Fruit fly (Drosophila melanogaster): ENCODE measurements around the gene smg.

Gene smg

dm6 chr3L:9027122-9027696 is 29.4 kb upstream of the smg start:
- TF ChIP-seq CG8478 (optimal IDR thresholded peaks at IDR 0.05) (no peak), CTCF (optimal IDR thresholded peaks at IDR 0.05) (no peak)

DNA sequence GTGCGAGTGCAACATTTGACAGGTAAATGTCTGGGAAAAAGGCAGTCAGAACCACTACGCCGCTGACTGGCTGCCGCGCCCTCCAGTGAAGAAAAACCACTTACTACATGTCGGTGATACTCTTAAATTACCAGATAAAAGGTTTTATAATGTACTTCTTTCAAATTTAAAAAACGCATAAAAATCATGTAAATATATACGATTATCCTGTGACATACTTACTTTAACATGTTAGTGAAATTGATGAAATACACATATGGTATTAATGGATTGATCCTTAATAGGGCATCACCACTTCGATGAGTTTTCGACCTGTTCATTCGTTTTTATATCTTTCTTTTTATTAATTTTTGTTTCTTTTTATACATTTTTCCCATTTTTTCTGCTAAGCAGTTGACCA is 28.8 kb upstream of the smg start:
- TF ChIP-seq CG8478 (optimal IDR thresholded peaks at IDR 0.05) (no peak), CTCF (optimal IDR thresholded peaks at IDR 0.05) (no peak)

DNA sequence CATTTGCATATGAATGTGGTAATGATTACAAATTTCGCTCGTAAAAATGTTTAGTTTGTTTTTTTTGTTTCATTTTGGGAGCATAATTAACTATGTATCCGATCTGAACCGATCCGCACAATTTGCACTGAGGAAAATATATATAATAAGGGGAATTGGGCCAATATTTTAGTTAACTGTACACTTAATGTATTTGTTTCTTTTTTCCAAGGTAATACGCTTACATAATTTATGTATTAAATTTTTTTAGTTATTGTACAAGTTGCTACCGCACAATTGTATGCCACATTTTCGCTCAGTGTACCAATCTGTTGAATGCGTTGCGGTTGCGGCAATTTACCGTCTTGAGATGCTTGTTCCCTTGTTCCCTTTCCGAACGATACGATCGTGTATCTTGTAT is 27.9 kb upstream of the smg start:
- TF ChIP-seq CTCF (optimal IDR thresholded peaks at IDR 0.05) (no peak), CG8478 (optimal IDR thresholded peaks at IDR 0.05) (no peak)

DNA sequence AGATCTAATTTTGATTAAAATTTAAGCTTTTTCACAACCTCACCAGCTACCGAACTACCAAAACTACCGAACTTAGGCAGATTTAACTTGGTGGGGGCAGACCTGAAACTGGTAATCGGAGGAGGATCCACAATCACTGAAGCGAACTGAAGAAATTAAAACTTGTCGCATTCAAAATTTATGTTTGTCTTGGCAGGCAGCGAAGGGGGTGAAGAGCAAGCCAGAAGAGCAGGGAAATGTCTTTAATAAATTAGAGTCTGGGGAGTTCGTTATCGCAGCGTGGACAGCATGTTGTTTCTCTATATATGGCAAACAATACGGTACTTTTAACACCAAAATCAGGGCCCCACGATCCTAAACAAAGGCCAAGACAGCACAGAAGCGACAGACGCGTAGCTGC is 27.4 kb upstream of the smg start:
- TF ChIP-seq CG8478 (optimal IDR thresholded peaks at IDR 0.05) (no peak), CTCF (optimal IDR thresholded peaks at IDR 0.05) (no peak)

dm6 chr3L:9024741-9025140 is 27.0 kb upstream of the smg start:
- TF ChIP-seq CG8478 (optimal IDR thresholded peaks at IDR 0.05) (no peak), CTCF (optimal IDR thresholded peaks at IDR 0.05) (no peak)

- TF ChIP-seq CTCF (optimal IDR thresholded peaks at IDR 0.05) (no peak), CG8478 (optimal IDR thresholded peaks at IDR 0.05) (no peak)
These were observed 25.8 kb upstream of the smg start for dm6 chr3L:9023627-9024026.

- TF ChIP-seq CTCF (optimal IDR thresholded peaks at IDR 0.05) (no peak), CG8478 (optimal IDR thresholded peaks at IDR 0.05) (no peak)
These were observed 22.9 kb upstream of the smg start for dm6 chr3L:9020436-9021370.

DNA sequence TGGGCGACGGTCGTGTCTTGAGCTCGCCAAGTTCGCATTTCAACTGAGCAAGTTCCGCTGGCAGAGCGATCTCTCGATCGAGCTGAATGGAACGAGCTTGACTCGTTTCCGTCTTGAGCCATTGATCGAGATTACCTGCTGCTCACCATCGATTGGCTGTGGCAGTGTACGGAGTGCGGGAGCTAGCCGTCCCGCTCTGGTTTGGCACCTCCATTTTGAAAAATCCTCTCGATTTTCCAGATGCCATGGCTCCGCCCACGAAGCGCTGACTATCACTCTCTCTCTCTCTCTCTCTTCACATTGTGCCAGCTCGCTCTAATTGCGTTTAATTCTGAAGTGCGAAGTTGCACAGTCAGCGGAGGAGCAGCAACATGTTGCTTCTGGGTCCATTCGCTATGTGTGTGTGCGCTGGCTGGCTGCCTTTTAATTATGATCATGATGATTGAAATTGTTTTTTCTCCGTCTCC is 21.4 kb upstream of the smg start, which contains the start of gene Doc2:
TSS of gene Doc2 (minus strand) at position 51 of the 467 bp plus-strand sequence.
- no peak for TF ChIP-seq CG8478 (optimal IDR thresholded peaks at IDR 0.05)
- TF ChIP-seq CTCF (optimal IDR thresholded peaks at IDR 0.05), result no peak

DNA sequence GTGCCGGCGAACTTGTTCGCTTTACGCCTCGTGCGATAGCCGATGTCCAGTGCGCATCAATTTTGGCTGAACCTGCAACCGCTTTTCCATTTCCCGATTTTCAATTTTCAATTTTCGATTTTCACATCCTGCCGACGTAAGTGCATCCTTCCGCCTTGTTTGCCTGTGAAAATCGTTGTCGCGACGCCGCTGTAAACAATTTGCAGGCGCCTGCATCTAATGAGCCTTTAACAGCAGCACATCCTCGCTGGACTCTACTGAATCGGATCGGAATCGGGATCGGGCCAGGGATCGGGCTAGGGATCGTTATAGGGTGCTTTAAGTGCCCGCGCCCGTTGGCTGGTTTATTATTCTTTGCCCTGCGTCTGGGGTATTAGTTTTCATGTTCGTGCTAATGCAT is 19.6 kb upstream of the smg start:
- TF ChIP-seq CG8478 (optimal IDR thresholded peaks at IDR 0.05), result no peak
- TF ChIP-seq CTCF (optimal IDR thresholded peaks at IDR 0.05), result no peak

DNA sequence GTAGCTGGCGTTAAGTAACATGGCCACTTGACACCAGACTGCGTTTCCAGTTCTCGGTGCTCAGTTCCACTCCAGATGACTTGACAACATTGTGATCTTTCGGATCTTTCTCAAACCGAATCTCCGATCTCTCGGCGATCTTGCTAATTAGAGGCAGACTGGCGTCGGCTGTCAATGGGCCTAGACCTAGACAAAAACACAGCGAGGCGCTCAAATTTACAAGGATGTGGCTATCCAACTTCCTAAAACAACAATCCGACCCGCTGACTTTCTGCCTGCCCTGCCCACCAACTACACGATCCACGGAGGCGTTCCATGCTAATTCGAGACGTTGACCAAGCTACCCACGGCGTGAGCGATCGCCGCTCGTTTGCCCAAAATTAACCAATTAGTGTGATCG is 16.0 kb upstream of the smg start:
- TF ChIP-seq CG8478 (optimal IDR thresholded peaks at IDR 0.05) (no peak), CTCF (optimal IDR thresholded peaks at IDR 0.05) (no peak)

DNA sequence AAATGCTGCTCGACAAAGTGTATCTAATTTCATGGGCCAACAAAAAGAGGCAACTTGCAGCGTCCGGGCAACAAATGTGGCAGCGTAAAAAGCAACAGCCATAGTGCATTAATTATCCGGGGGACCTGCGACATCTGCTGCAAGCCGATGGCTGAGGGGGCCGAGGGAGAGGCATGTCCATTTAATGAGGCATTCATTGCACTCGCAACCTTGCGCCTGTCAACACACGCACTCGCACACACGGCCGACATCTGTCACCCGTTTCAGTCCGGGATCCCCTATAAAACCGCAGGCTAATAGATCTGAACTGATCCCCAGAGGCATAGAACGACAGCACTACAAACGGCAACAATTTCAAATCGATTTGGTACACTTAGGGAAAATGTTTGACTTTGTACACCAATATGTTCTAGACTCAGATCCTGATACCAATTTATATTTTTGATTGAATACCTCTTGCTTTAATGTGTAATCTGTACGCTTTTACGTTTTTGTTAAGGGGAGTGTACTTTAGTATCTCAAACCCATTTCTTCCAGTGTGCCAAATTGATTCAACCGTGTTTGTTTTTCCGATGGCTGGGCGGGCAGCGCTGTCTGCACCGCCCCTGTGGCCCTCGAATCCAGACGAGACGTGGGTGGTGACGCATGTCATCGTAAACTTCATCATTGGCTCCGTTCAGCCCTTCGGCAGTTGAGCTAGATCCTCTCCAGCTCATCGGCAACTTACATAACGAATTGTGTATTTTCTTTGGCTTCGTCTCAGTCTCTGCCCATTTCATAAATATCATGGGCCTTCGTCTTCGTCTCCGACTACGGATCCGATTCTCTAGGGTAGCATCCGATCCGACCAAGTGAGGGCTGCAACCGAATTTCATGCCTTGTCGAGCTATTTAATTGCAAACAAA is 13.9 kb upstream of the smg start:
- TF ChIP-seq CG8478 (optimal IDR thresholded peaks at IDR 0.05), result no peak
- no peak for TF ChIP-seq CTCF (optimal IDR thresholded peaks at IDR 0.05)

DNA sequence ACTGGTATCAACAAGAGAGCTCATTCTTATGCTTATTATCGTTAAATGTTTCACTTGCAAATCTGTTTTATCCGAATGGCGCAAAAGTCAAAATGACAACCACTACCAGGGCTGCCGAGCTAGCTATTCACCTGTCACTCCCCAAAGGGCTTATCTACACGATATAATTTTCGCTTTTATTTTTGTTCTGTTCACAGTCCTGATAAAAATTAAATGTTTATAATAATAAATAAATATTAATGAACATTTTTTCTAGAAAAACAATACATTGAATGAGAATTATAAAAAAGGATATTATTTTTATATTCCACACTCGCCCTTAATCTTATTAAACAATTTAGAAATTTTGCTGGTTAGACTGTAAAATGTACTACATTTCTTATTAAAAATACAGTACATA is 11.9 kb upstream of the smg start, which contains the start of gene CG5194:
TSS of gene CG5194 (minus strand) at position 101 of the 400 bp plus-strand sequence.
- TF ChIP-seq CG8478 (optimal IDR thresholded peaks at IDR 0.05), result no peak
- TF ChIP-seq CTCF (optimal IDR thresholded peaks at IDR 0.05), result no peak

DNA sequence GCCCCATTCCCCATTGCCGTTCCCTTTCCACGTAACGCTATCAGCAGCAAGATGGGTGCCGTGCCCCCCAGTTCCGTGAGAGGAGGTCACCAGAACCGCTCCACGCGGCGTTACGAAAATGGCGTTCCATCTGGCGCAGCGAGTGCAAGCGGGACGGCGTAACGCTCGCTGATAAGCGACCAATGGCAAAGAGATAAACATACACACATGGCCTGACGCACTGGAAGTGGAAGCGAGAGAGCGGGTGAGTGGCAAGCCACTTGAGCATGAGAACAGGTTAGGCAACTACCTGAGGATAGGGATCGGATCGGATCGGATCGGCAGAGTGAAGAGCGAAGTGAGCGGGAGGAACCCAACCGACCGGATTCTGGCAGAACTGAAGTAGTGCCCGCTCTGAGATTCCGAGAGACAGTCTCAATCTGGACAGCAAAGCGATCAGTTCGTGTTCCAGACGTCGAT is 7.0 kb upstream of the smg start, which contains the start of gene Doc3:
TSS of gene Doc3 (plus strand) at position 409 of the 459 bp plus-strand sequence.
- TF ChIP-seq CTCF (optimal IDR thresholded peaks at IDR 0.05) (peak in 1 of 2 experiments; percentile 24), CG8478 (optimal IDR thresholded peaks at IDR 0.05) (no peak)

- TF ChIP-seq CG8478 (optimal IDR thresholded peaks at IDR 0.05) (no peak), CTCF (optimal IDR thresholded peaks at IDR 0.05) (no peak)
These were observed 5.6 kb upstream of the smg start for dm6 chr3L:9003369-9003768.

DNA sequence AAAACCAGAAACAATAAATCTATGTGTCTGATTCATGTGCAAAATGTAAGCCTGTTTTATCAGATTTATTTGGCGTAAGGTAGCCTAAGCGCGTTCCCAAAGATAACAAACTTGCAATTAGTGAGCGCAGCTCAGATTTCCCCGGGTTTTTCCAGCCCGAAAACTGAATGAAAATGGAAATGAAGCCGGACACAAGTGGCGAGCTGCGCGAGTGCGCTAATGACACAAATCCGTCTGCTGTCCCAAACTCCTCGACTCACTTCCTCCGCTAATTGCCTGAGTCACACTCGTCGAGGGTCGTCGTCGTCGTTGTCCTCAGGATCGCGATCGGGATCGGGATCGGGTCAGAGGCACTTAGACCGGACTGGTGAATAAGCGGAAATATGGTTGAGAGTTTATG is 4.7 kb upstream of the smg start:
- TF ChIP-seq CG8478 (optimal IDR thresholded peaks at IDR 0.05), result no peak
- TF ChIP-seq CTCF (optimal IDR thresholded peaks at IDR 0.05), result no peak
